Worm (Caenorhabditis elegans): ENCODE data around the gene tra-4.

The tra-4 gene

ce11 chrX:2891141-2891739 lies 33.8 kb upstream of the tra-4 start, which contains the start of gene B0410.3 (continued):
- no peak for TF ChIP-seq ztf-25 (GFP tag; IDR thresholded peaks at IDR 0.05)
- TF ChIP-seq hlh-26 (GFP tag; conservative IDR thresholded peaks at IDR 0.05), result no peak
- no peak for TF ChIP-seq dpff-1 (tag; optimal IDR thresholded peaks at IDR 0.05)
- peak; percentile 61 for TF ChIP-seq somi-1 (GFP tag; optimal IDR thresholded peaks at IDR 0.05)
- no peak for TF ChIP-seq lag-1 (GFP tag; IDR thresholded peaks at IDR 0.05)
- TF ChIP-seq sdz-38 (tag; optimal IDR thresholded peaks at IDR 0.05), result no peak
- TF ChIP-seq lin-26 (GFP tag; IDR thresholded peaks at IDR 0.05), result peak; percentile 65
- no peak for TF ChIP-seq athp-1 (tag; optimal IDR thresholded peaks at IDR 0.05)
- no peak for TF ChIP-seq ceh-79 (tag; optimal IDR thresholded peaks at IDR 0.05)
- TF ChIP-seq nhr-80 (tag; optimal IDR thresholded peaks at IDR 0.05), result no peak
- no peak for TF ChIP-seq bed-1 (GFP tag; IDR thresholded peaks at IDR 0.05)
- TF ChIP-seq lin-54 (GFP tag; optimal IDR thresholded peaks at IDR 0.05), result no peak
- no peak for TF ChIP-seq ceh-91 (GFP tag; IDR thresholded peaks at IDR 0.05)
- no peak for TF ChIP-seq B0261.1 (tag; optimal IDR thresholded peaks at IDR 0.05)
- no peak for TF ChIP-seq nfya-2 (GFP tag; IDR thresholded peaks at IDR 0.05)
- no peak for TF ChIP-seq Y95B8A.8 (GFP tag; IDR thresholded peaks at IDR 0.05)
- peak; percentile 28 for TF ChIP-seq lin-40 (tag; optimal IDR thresholded peaks at IDR 0.05)
- no peak for TF ChIP-seq ceh-27 (GFP tag; optimal IDR thresholded peaks at IDR 0.05)
- no peak for TF ChIP-seq B0035.1 (tag; optimal IDR thresholded peaks at IDR 0.05)
- TF ChIP-seq let-607 (tag; optimal IDR thresholded peaks at IDR 0.05), result no peak
- no peak for TF ChIP-seq repo-1 (tag; optimal IDR thresholded peaks at IDR 0.05)
- TF ChIP-seq nhr-90 (tag; optimal IDR thresholded peaks at IDR 0.05), result no peak
- no peak for TF ChIP-seq K12H6.12 (tag; optimal IDR thresholded peaks at IDR 0.05)
- TF ChIP-seq ccch-3 (GFP tag; optimal IDR thresholded peaks at IDR 0.05), result no peak
- TF ChIP-seq ama-1 (optimal IDR thresholded peaks at IDR 0.05), result peak; percentile 80
- TF ChIP-seq ama-1 (GFP tag; optimal IDR thresholded peaks at IDR 0.05), result no peak
- no peak for TF ChIP-seq F49E8.2 (tag; optimal IDR thresholded peaks at IDR 0.05; ENCODE audit: insufficient read depth)
- no peak for TF ChIP-seq F39B2.1 (GFP tag; IDR thresholded peaks at IDR 0.05)
- TF ChIP-seq sptf-2 (GFP tag; optimal IDR thresholded peaks at IDR 0.05), result no peak
- no peak for TF ChIP-seq lsl-1 (GFP tag; optimal IDR thresholded peaks at IDR 0.05)

- no peak for TF ChIP-seq F49E8.2 (tag; optimal IDR thresholded peaks at IDR 0.05; ENCODE audit: insufficient read depth)
- TF ChIP-seq lsy-27 (tag; optimal IDR thresholded peaks at IDR 0.05; ENCODE audit: borderline replicate concordance, insufficient read depth), result no peak
- TF ChIP-seq Y56A3A.18 (GFP tag; IDR thresholded peaks at IDR 0.05), result 0 out of 2 replicates have a peak, but pooled peaks have one; percentile 24
- no peak for TF ChIP-seq mel-28 (tag; optimal IDR thresholded peaks at IDR 0.05; ENCODE audit: borderline replicate concordance)
- no peak for TF ChIP-seq mcd-1 (GFP tag; IDR thresholded peaks at IDR 0.05)
- TF ChIP-seq zfh-2 (GFP tag; conservative IDR thresholded peaks at IDR 0.05), result no peak
- no peak for TF ChIP-seq hlh-12 (tag; optimal IDR thresholded peaks at IDR 0.05)
- TF ChIP-seq madf-6 (GFP tag; IDR thresholded peaks at IDR 0.05), result no peak
- no peak for TF ChIP-seq F52B5.7 (tag; optimal IDR thresholded peaks at IDR 0.05)
- no peak for TF ChIP-seq egl-44 (GFP tag; IDR thresholded peaks at IDR 0.05)
- no peak for TF ChIP-seq hmg-20 (GFP tag; IDR thresholded peaks at IDR 0.05)
- TF ChIP-seq Y53F4B.3 (GFP tag; IDR thresholded peaks at IDR 0.05), result no peak
- TF ChIP-seq sea-2 (GFP tag; IDR thresholded peaks at IDR 0.05), result no peak
- peak; percentile 20 for TF ChIP-seq ztf-26 (tag; optimal IDR thresholded peaks at IDR 0.05)
- TF ChIP-seq B0019.2 (GFP tag; conservative IDR thresholded peaks at IDR 0.05), result no peak
- TF ChIP-seq athp-1 (tag; optimal IDR thresholded peaks at IDR 0.05), result no peak
- TF ChIP-seq attf-3 (GFP tag; conservative IDR thresholded peaks at IDR 0.05), result no peak
- TF ChIP-seq rpc-1 (optimal IDR thresholded peaks at IDR 0.05), result no peak
- TF ChIP-seq rpc-1 (tag; optimal IDR thresholded peaks at IDR 0.05), result no peak
- peak; percentile 19 for TF ChIP-seq ZK185.1 (tag; optimal IDR thresholded peaks at IDR 0.05; ENCODE audit: poor library complexity, severe bottlenecking)
- no peak for TF ChIP-seq cebp-1 (GFP tag; IDR thresholded peaks at IDR 0.05)
- no peak for TF ChIP-seq cebp-1 (tag; optimal IDR thresholded peaks at IDR 0.05)
These were observed 32.7 kb upstream of the tra-4 start for ce11 chrX:2890041-2890650.

Measured in whole organism, young adult.